Worm (Caenorhabditis elegans): ENCODE data around the gene spr-1.

- TF ChIP-seq ceh-82 (tag; optimal IDR thresholded peaks at IDR 0.05) = no peak
- no peak for TF ChIP-seq ama-1 (optimal IDR thresholded peaks at IDR 0.05)
- no peak for TF ChIP-seq ceh-62 (tag; optimal IDR thresholded peaks at IDR 0.05)
- TF ChIP-seq ztf-7 (tag; optimal IDR thresholded peaks at IDR 0.05) = no peak
- no peak for TF ChIP-seq lsy-2 (tag; optimal IDR thresholded peaks at IDR 0.05)
Observed at ce11 chrV:8079813-8080212, 49.3 kb downstream of the spr-1 start.
